Fruit fly (Drosophila melanogaster): ENCODE results near the gene Prestin.

The Prestin gene

DNA sequence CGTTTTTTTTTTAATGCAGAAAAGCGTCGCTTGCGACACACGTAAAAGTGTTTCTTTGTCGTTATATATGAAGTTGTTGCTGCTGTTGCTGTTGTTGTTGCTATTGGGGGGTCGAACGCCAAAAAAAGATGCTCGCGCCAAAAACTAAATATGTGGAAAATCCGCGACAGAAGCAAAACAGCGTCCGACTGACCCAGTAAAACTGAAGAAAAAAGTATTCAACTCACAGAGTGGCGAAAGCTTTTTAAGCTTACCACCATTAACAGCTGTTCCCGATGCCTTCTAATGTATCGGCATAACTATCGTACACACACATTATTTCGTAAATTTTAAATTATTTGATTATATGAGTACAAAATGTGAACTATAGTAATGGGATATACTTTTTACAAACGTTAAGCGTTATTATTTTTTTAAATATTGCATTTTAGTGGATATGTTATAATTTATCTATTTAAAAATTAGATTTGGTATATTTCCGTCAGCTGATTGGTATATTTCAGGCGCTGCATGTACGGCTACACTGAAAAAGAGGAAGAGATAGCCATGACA lies at the start of gene Prestin, which contains the start of gene Wdr92 (continued):
- TF ChIP-seq CG4282 (GFP tag; optimal IDR thresholded peaks at IDR 0.05), result no peak
- peak; percentile 15 for TF ChIP-seq CG18599 (GFP tag; optimal IDR thresholded peaks at IDR 0.05)
- no peak for TF ChIP-seq CG18011 (GFP tag; optimal IDR thresholded peaks at IDR 0.05)
- no peak for TF ChIP-seq CG10462 (GFP tag; optimal IDR thresholded peaks at IDR 0.05)
- TF ChIP-seq B-H2 (GFP tag; optimal IDR thresholded peaks at IDR 0.05), result peak; percentile 51
- peak; percentile 36 for TF ChIP-seq CG2120 (GFP tag; optimal IDR thresholded peaks at IDR 0.05)
- TF ChIP-seq psq (GFP tag; optimal IDR thresholded peaks at IDR 0.05), result peak; percentile 6
- peak; percentile 32 for TF ChIP-seq Asciz (GFP tag; optimal IDR thresholded peaks at IDR 0.05)
- peak; percentile 13 for TF ChIP-seq her (GFP tag; optimal IDR thresholded peaks at IDR 0.05)
- no peak for TF ChIP-seq CG17612 (GFP tag; IDR thresholded peaks at IDR 0.05)
- peak in 1 of 2 experiments; percentile 47 for TF ChIP-seq eve (GFP tag; optimal IDR thresholded peaks at IDR 0.05)
- TF ChIP-seq sna (GFP tag; IDR thresholded peaks at IDR 0.05; ENCODE audit: partially characterized antibody), result peak; percentile 94
- TF ChIP-seq yki (optimal IDR thresholded peaks at IDR 0.05), result no peak
- TF ChIP-seq CG16815 (GFP tag; optimal IDR thresholded peaks at IDR 0.05), result no peak
- TF ChIP-seq Myb (GFP tag; optimal IDR thresholded peaks at IDR 0.05), result peak; percentile 3
- peak; percentile 69 for TF ChIP-seq gro (GFP tag; optimal IDR thresholded peaks at IDR 0.05)
- TF ChIP-seq Mrtf (GFP tag; IDR thresholded peaks at IDR 0.05), result no peak
- no peak for TF ChIP-seq CG17186 (GFP tag; optimal IDR thresholded peaks at IDR 0.05)
- TF ChIP-seq CG31441 (GFP tag; IDR thresholded peaks at IDR 0.05), result peak; percentile 53; the same call in 1 of the 2 replicates
- no peak for TF ChIP-seq disco-r (GFP tag; optimal IDR thresholded peaks at IDR 0.05)
- TF ChIP-seq CG12071 (GFP tag; optimal IDR thresholded peaks at IDR 0.05), result peak; percentile 49
- peak; percentile 56; the same call in 1 of the 2 replicates for TF ChIP-seq nerfin-2 (GFP tag; IDR thresholded peaks at IDR 0.05; ENCODE audit: partially characterized antibody)
- no peak for TF ChIP-seq Atf3 (GFP tag; optimal IDR thresholded peaks at IDR 0.05)
- no peak for TF ChIP-seq Neu2 (GFP tag; optimal IDR thresholded peaks at IDR 0.05; ENCODE audit: borderline replicate concordance)
- peak in 1 of 2 experiments; percentile 51 for TF ChIP-seq Eip74EF (GFP tag; optimal IDR thresholded peaks at IDR 0.05)
- TF ChIP-seq Hmr (GFP tag; optimal IDR thresholded peaks at IDR 0.05), result peak; percentile 56
- no peak for TF ChIP-seq CG18262 (tag; optimal IDR thresholded peaks at IDR 0.05)
- peak; percentile 53 for TF ChIP-seq CG14710 (tag; optimal IDR thresholded peaks at IDR 0.05)
- TF ChIP-seq ci (GFP tag; IDR thresholded peaks at IDR 0.05), result peak; percentile 69; the same call in 2 of the 3 replicates
- TF ChIP-seq phol (tag; optimal IDR thresholded peaks at IDR 0.05), result peak; percentile 45
- TF ChIP-seq Drgx (GFP tag; IDR thresholded peaks at IDR 0.05), result peak; percentile 63
- peak; percentile 75 for TF ChIP-seq vnd (GFP tag; IDR thresholded peaks at IDR 0.05; ENCODE audit: partially characterized antibody)
- TF ChIP-seq CG34376 (GFP tag; optimal IDR thresholded peaks at IDR 0.05), result peak; percentile 57
- TF ChIP-seq dimm (GFP tag; IDR thresholded peaks at IDR 0.05), result no peak
- TF ChIP-seq CG2199 (GFP tag; IDR thresholded peaks at IDR 0.05), result 0 out of 3 replicates have a peak, but pooled peaks have one; percentile 43
- TF ChIP-seq nom (GFP tag; optimal IDR thresholded peaks at IDR 0.05), result peak; percentile 77
- TF ChIP-seq cwo (GFP tag; optimal IDR thresholded peaks at IDR 0.05), result peak; percentile 29
- peak; percentile 8 for TF ChIP-seq ERR (GFP tag; optimal IDR thresholded peaks at IDR 0.05)
- TF ChIP-seq stwl (tag; optimal IDR thresholded peaks at IDR 0.05), result peak; percentile 66
- peak; percentile 12 for TF ChIP-seq CG3163 (GFP tag; optimal IDR thresholded peaks at IDR 0.05)
- TF ChIP-seq dpn (GFP tag; optimal IDR thresholded peaks at IDR 0.05), result peak in 1 of 2 experiments; percentile 5
- TF ChIP-seq CG9932 (GFP tag; IDR thresholded peaks at IDR 0.05), result peak; percentile 41; the same call in 1 of the 2 replicates
- TF ChIP-seq emc (GFP tag; optimal IDR thresholded peaks at IDR 0.05), result no peak
- peak; percentile 77 for TF ChIP-seq Opbp (GFP tag; IDR thresholded peaks at IDR 0.05; ENCODE audit: partially characterized antibody)
- peak; percentile 56 for TF ChIP-seq CG8290 (GFP tag; optimal IDR thresholded peaks at IDR 0.05)
- TF ChIP-seq CG8290 (tag; optimal IDR thresholded peaks at IDR 0.05), result peak; percentile 51 to 62
- peak; percentile 97 for TF ChIP-seq Jarid2 (GFP tag; optimal IDR thresholded peaks at IDR 0.05)
- peak; percentile 55; the same call in 1 of the 3 replicates for TF ChIP-seq CG34422 (GFP tag; IDR thresholded peaks at IDR 0.05)
- peak; percentile 28 for TF ChIP-seq CG17359 (tag; optimal IDR thresholded peaks at IDR 0.05)
